Worm (Caenorhabditis elegans) whole organism, L2 larva: ENCODE data around the gene F58B4.2.

ENCODE experiments used
- C34F6.9 ChIP-seq: fragments of 150-350 bp; optimal IDR thresholded peaks from 2 replicates; lab custom pipeline; 2014; ENCODE audit warnings: missing biosample characterization, missing genetic modification characterization
- F13H6.1 ChIP-seq: sonication (generic microtip); optimal IDR thresholded peaks from 2 replicates; lab custom pipeline; 2016; ENCODE audit warnings: missing genetic modification characterization, missing compliant biosample characterization
- R02D3.7 ChIP-seq: fragments of 150-350 bp; optimal IDR thresholded peaks from 2 replicates; lab custom pipeline; 2014; ENCODE audit warnings: missing biosample characterization, missing genetic modification characterization
- Y55F3AM.14 ChIP-seq: fragments of 200-800 bp; sonication (Bioruptor generic); optimal IDR thresholded peaks from 2 replicates; lab custom pipeline; 2018; ENCODE audit warnings: mild to moderate bottlenecking, missing genetic modification characterization, missing compliant biosample characterization
- ZK546.5 ChIP-seq: sonication (generic microtip); optimal IDR thresholded peaks from 2 replicates; lab custom pipeline; 2017; ENCODE audit warnings: missing biosample characterization, missing genetic modification characterization
- alr-1 ChIP-seq: fragments of 150-350 bp; optimal IDR thresholded peaks from 2 replicates; lab custom pipeline; 2014; ENCODE audit warnings: missing biosample characterization, missing genetic modification characterization
- aly-2 ChIP-seq: fragments of 150-350 bp; optimal IDR thresholded peaks from 2 replicates; lab custom pipeline; 2014; ENCODE audit warnings: missing biosample characterization, missing genetic modification characterization
- ama-1 ChIP-seq: fragments of 150-350 bp; optimal IDR thresholded peaks from 2 replicates; lab custom pipeline; 2018; ENCODE audit warnings: inconsistent platforms
- blmp-1 ChIP-seq: sonication (generic microtip); optimal IDR thresholded peaks from 2 replicates; lab custom pipeline; 2017; ENCODE audit warnings: missing genetic modification characterization, mild to moderate bottlenecking, missing compliant biosample characterization, antibody characterized with exemption, moderate library complexity; ENCODE audit not compliant: insufficient read depth
- ceh-16 ChIP-seq: fragments of 150-350 bp; optimal IDR thresholded peaks from 2 replicates; lab custom pipeline; 2014; ENCODE audit warnings: missing biosample characterization, missing genetic modification characterization
- crh-2 ChIP-seq: sonication (generic microtip); optimal IDR thresholded peaks from 2 replicates; lab custom pipeline; 2017; ENCODE audit warnings: missing biosample characterization, missing genetic modification characterization
- dmd-4 ChIP-seq: sonication (generic microtip); optimal IDR thresholded peaks from 2 replicates; lab custom pipeline; 2017; ENCODE audit warnings: missing biosample characterization, missing genetic modification characterization
- egl-27 ChIP-seq: sonication (generic microtip); optimal IDR thresholded peaks from 3 replicates; lab custom pipeline; 2017; ENCODE audit warnings: missing biosample characterization, missing genetic modification reagents, missing genetic modification characterization
- elt-1 ChIP-seq: fragments of 150-350 bp; optimal IDR thresholded peaks from 2 replicates; lab custom pipeline; 2014; ENCODE audit warnings: missing biosample characterization, missing genetic modification characterization
- elt-3 ChIP-seq: sonication (generic microtip); optimal IDR thresholded peaks from 2 replicates; lab custom pipeline; 2017; ENCODE audit warnings: missing biosample characterization, missing genetic modification characterization
- fos-1 ChIP-seq: fragments of 150-350 bp; optimal IDR thresholded peaks from 2 replicates; lab custom pipeline; 2014; ENCODE audit warnings: missing biosample characterization, missing genetic modification characterization
- gmeb-1 ChIP-seq: fragments of 150-350 bp; optimal IDR thresholded peaks from 2 replicates; lab custom pipeline; 2014; ENCODE audit warnings: missing biosample characterization, missing genetic modification characterization
- lin-11 ChIP-seq: fragments of 150-350 bp; sonication (generic microtip); optimal IDR thresholded peaks from 2 replicates; lab custom pipeline; 2014; ENCODE audit warnings: missing biosample characterization, missing genetic modification characterization, inconsistent platforms, mixed read lengths
- lin-13 ChIP-seq: fragments of 150-350 bp; optimal IDR thresholded peaks from 2 replicates; lab custom pipeline; 2014; ENCODE audit warnings: missing biosample characterization, missing genetic modification reagents, missing genetic modification characterization
- lin-39 ChIP-seq: fragments of 150-350 bp; optimal IDR thresholded peaks from 2 replicates; lab custom pipeline; 2014; ENCODE audit warnings: missing biosample characterization, missing genetic modification reagents, missing genetic modification characterization
- mab-5 ChIP-seq: fragments of 150-350 bp; optimal IDR thresholded peaks from 2 replicates; lab custom pipeline; 2014; ENCODE audit warnings: missing biosample characterization, missing genetic modification characterization
- mbf-1 ChIP-seq: sonication (generic microtip); optimal IDR thresholded peaks from 2 replicates; lab custom pipeline; 2017; ENCODE audit warnings: missing biosample characterization, missing genetic modification characterization
- mdl-1 ChIP-seq, 2 experiments: fragments of 150-350 bp in 1 of 2; sonication (generic microtip) in 1 of 2; optimal IDR thresholded peaks; 2 replicates each; lab custom pipeline; 2017; ENCODE audit warnings: missing biosample characterization in 2 of 2, missing genetic modification characterization in 2 of 2
- nhr-10 ChIP-seq: sonication (generic microtip); optimal IDR thresholded peaks from 2 replicates; lab custom pipeline; 2017; ENCODE audit warnings: missing biosample characterization, missing genetic modification characterization
- nhr-11 ChIP-seq: fragments of 150-350 bp; optimal IDR thresholded peaks from 2 replicates; lab custom pipeline; 2014; ENCODE audit warnings: missing biosample characterization, missing genetic modification characterization
- nhr-12 ChIP-seq: fragments of 150-350 bp; optimal IDR thresholded peaks from 2 replicates; lab custom pipeline; 2014; ENCODE audit warnings: missing biosample characterization, missing genetic modification characterization
- nhr-21 ChIP-seq: fragments of 150-350 bp; optimal IDR thresholded peaks from 2 replicates; lab custom pipeline; 2014; ENCODE audit warnings: missing biosample characterization, missing genetic modification characterization
- nhr-23 ChIP-seq: fragments of 150-350 bp; optimal IDR thresholded peaks from 2 replicates; lab custom pipeline; 2014; ENCODE audit warnings: missing biosample characterization, missing genetic modification reagents, missing genetic modification characterization
- nhr-237 ChIP-seq: fragments of 150-350 bp; optimal IDR thresholded peaks from 2 replicates; lab custom pipeline; 2014; ENCODE audit warnings: missing biosample characterization, missing genetic modification characterization
- nhr-25 ChIP-seq: fragments of 150-350 bp; sonication (generic microtip); optimal IDR thresholded peaks from 3 replicates; lab custom pipeline; 2014; ENCODE audit warnings: missing biosample characterization, missing genetic modification characterization
- nhr-6 ChIP-seq: fragments of 150-350 bp; optimal IDR thresholded peaks from 2 replicates; lab custom pipeline; 2014; ENCODE audit warnings: missing biosample characterization, missing genetic modification characterization
- nhr-77 ChIP-seq: fragments of 150-350 bp; optimal IDR thresholded peaks from 2 replicates; lab custom pipeline; 2014; ENCODE audit warnings: missing biosample characterization, missing genetic modification characterization
- peb-1 ChIP-seq: fragments of 150-350 bp; optimal IDR thresholded peaks from 2 replicates; lab custom pipeline; 2014; ENCODE audit warnings: missing biosample characterization, missing genetic modification characterization
- sem-4 ChIP-seq: fragments of 150-350 bp; optimal IDR thresholded peaks from 2 replicates; lab custom pipeline; 2014; ENCODE audit warnings: missing biosample characterization, missing genetic modification reagents, missing genetic modification characterization
- skn-1 ChIP-seq: sonication (generic microtip); optimal IDR thresholded peaks from 2 replicates; lab custom pipeline; 2017; ENCODE audit warnings: missing biosample characterization, missing genetic modification characterization
- sma-3 ChIP-seq: sonication (generic microtip); optimal IDR thresholded peaks from 2 replicates; lab custom pipeline; 2016; ENCODE audit warnings: missing genetic modification reagents, missing genetic modification characterization, missing compliant biosample characterization
- sma-9 ChIP-seq, 2 experiments: fragments of 150-350 bp in 1 of 2; sonication (generic microtip) in 1 of 2; optimal IDR thresholded peaks; 2 replicates each; lab custom pipeline; 2014 to 2016; ENCODE audit warnings: missing genetic modification characterization in 2 of 2, mild to moderate bottlenecking in 1 of 2, missing biosample characterization in 1 of 2, missing compliant biosample characterization in 1 of 2, missing genetic modification reagents in 1 of 2, moderate library complexity in 1 of 2
- snpc-4 ChIP-seq: fragments of 150-350 bp; optimal IDR thresholded peaks from 2 replicates; lab custom pipeline; 2014; ENCODE audit warnings: missing biosample characterization, missing genetic modification characterization
- unc-55 ChIP-seq: fragments of 150-350 bp; sonication (generic microtip); optimal IDR thresholded peaks from 3 replicates; lab custom pipeline; 2014; ENCODE audit warnings: missing biosample characterization, missing genetic modification reagents, missing genetic modification characterization
- unc-62 ChIP-seq: fragments of 150-350 bp; optimal IDR thresholded peaks from 2 replicates; lab custom pipeline; 2014; ENCODE audit warnings: missing biosample characterization, missing genetic modification reagents, missing genetic modification characterization
- zag-1 ChIP-seq: fragments of 150-350 bp; optimal IDR thresholded peaks from 2 replicates; lab custom pipeline; 2014; ENCODE audit warnings: missing biosample characterization, missing genetic modification characterization
- ztf-1 ChIP-seq: fragments of 200-800 bp; sonication (Bioruptor generic); conservative IDR thresholded peaks from 2 replicates; pipeline ENCODE4 v1.3.6; 2022; ENCODE audit warnings: missing genetic modification characterization, missing compliant biosample characterization
- ztf-11 ChIP-seq: sonication (generic microtip); optimal IDR thresholded peaks from 2 replicates; lab custom pipeline; 2017; ENCODE audit warnings: missing biosample characterization, missing genetic modification characterization

The F58B4.2 gene

DNA sequence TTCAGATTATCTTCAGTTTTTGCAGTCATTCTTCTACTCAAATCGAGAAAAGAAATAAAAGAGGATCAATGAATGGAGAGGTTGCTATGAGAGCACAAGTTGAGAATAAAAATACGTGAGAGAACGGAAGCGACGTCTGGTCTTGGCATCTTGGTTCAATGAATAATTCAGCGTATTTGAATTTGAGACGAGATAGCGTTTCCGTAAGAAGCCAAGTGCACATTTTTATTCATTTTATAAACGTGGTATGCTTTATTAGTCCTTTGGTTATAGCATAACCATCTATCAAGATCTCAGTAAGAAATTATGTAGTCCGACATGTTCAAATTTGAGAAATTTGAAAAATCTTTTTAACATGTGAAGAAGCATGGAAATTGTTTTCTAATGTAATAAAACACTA lies at the start of gene F58B4.2:
Gene F58B4.2 (minus strand): TSS at position 101 of the 400 bp plus-strand sequence.
- no peak for TF ChIP-seq Y55F3AM.14 (GFP tag; lab: Kevin White, UChicago)
- TF ChIP-seq fos-1, result no peak
- TF ChIP-seq snpc-4 (tag; lab: Kevin White, UChicago), result no peak
- no peak for TF ChIP-seq egl-27 (tag; lab: Kevin White, UChicago)
- TF ChIP-seq dmd-4 (tag; lab: Kevin White, UChicago), result no peak
- no peak for TF ChIP-seq ZK546.5 (tag; lab: Kevin White, UChicago)
- no peak for TF ChIP-seq lin-39
- TF ChIP-seq F13H6.1 (tag; lab: Kevin White, UChicago), result no peak
- TF ChIP-seq skn-1 (tag; lab: Kevin White, UChicago), result no peak
- TF ChIP-seq alr-1, result no peak
- no peak for TF ChIP-seq gmeb-1 (tag; lab: Kevin White, UChicago)

DNA sequence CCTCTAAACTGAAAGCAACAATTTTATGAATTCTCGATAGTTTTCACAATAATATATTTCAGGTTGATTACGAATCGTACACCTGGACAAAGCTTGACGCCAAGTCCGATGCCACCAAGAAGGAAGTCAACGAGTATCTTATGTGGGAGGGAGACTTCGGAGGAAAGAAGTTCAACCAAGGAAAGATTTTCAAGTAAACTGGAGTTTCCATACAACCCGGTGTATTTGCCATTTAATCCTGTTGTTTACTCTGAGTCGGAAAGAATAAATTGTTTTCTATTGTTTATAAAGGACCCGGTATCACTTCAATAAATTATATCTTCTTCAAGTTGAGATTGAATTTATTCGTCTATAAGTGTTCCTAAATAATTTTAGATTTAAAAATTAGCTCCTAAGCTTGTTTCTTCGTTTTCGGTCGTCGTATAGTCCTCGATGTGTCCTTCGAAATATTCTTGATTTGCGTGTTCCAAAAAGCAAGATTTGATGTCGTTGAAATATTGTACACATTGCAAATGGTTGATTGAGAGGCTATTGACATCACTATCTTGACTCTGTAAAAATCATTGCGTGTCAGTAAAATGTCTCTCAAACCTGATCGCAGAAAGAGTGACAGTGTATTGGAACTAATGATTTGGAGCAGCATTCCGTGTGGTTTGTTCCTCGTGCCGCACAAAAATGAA lies 49.5 kb upstream of the F58B4.2 start:
- TF ChIP-seq nhr-11 (tag; lab: Kevin White, UChicago) (no peak), elt-3 (no peak), ceh-16 (no peak), egl-27 (tag; lab: Kevin White, UChicago) (no peak), unc-62 (GFP tag; lab: Kevin White, UChicago) (no peak), nhr-77 (no peak), nhr-237 (tag; lab: Kevin White, UChicago) (no peak), R02D3.7 (no peak), mdl-1 (tag; optimal IDR thresholded peaks at IDR 0.05; lab: Kevin White, UChicago) (no peak), nhr-23 (tag; lab: Kevin White, UChicago) (no peak), blmp-1 (tag; lab: Kevin White, UChicago) (no peak), Y55F3AM.14 (GFP tag; lab: Kevin White, UChicago) (no peak), aly-2 (no peak), crh-2 (tag; lab: Kevin White, UChicago) (no peak), peb-1 (tag; lab: Kevin White, UChicago) (no peak), F13H6.1 (tag; lab: Kevin White, UChicago) (no peak)

DNA sequence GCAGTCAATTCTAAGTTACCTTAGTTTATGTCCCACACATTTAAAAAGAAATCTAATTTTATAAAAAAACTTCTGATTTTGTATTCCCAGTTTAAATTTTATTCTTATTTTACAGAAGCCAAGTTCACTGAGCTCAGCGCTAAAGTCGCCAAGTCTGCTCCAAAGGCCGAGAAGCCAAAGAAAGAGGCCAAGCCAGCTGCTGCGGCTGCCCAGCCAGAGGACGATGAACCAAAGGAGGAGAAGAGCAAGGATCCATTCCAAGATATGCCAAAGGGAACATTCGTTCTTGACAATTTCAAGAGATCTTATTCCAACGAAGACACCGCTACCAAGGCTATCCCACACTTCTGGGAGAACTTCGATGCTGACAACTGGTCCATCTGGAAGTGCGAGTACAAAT lies 48.6 kb upstream of the F58B4.2 start:
- TF ChIP-seq skn-1 (tag; lab: Kevin White, UChicago), result no peak
- TF ChIP-seq elt-1 (tag; lab: Kevin White, UChicago), result no peak
- TF ChIP-seq ceh-16, result no peak
- TF ChIP-seq, all 48 proteins: peak for 0

- TF ChIP-seq F13H6.1 (tag; lab: Kevin White, UChicago) (peak; percentile 96), mbf-1 (tag; lab: Kevin White, UChicago) (no peak), dmd-4 (tag; lab: Kevin White, UChicago) (no peak), lin-13 (GFP tag; lab: Kevin White, UChicago) (peak; percentile 96), nhr-12 (tag; lab: Kevin White, UChicago) (no peak), lin-11 (tag; lab: Kevin White, UChicago) (peak; percentile 94), sma-9 (GFP tag; optimal IDR thresholded peaks at IDR 0.05; lab: Kevin White, UChicago) (peak; percentile 99), sma-9 (tag; optimal IDR thresholded peaks at IDR 0.05; lab: Kevin White, UChicago) (no peak), sma-3 (GFP tag; lab: Kevin White, UChicago) (peak; percentile 97), ZK546.5 (tag; lab: Kevin White, UChicago) (peak; percentile 71), elt-3 (no peak), blmp-1 (tag; lab: Kevin White, UChicago) (peak; percentile 71), elt-1 (tag; lab: Kevin White, UChicago) (no peak), C34F6.9 (tag; lab: Kevin White, UChicago) (peak; percentile 99), ztf-1 (GFP tag; lab: Robert Waterston, UW) (no peak), nhr-21 (peak; percentile 98), aly-2 (no peak), alr-1 (no peak), Y55F3AM.14 (GFP tag; lab: Kevin White, UChicago) (peak; percentile 76), egl-27 (tag; lab: Kevin White, UChicago) (peak; percentile 82), peb-1 (tag; lab: Kevin White, UChicago) (no peak), ztf-11 (no peak), nhr-10 (tag; lab: Kevin White, UChicago) (peak; percentile 61), crh-2 (tag; lab: Kevin White, UChicago) (peak; percentile 98), R02D3.7 (peak; percentile 58), unc-55 (peak; percentile 99), nhr-77 (peak; percentile 57), lin-39 (peak; percentile 36), mdl-1 (tag; optimal IDR thresholded peaks at IDR 0.05; lab: Kevin White, UChicago) (peak in 1 of 2 experiments; percentile 60), mab-5 (peak; percentile 85), sem-4 (peak; percentile 97), zag-1 (peak; percentile 87), nhr-25 (tag; lab: Kevin White, UChicago) (peak; percentile 98), ama-1 (lab: Kevin White, UChicago) (peak; percentile 51), nhr-237 (tag; lab: Kevin White, UChicago) (no peak), fos-1 (peak; percentile 99), gmeb-1 (tag; lab: Kevin White, UChicago) (peak; percentile 97), ceh-16 (peak; percentile 31), nhr-6 (tag; lab: Kevin White, UChicago) (peak; percentile 95), unc-62 (GFP tag; lab: Kevin White, UChicago) (peak; percentile 12)
Observed at ce11 chrV:10965501-10965900, 47.2 kb upstream of the F58B4.2 start, which contains the start of the genes ctf-4 and eef-1G. TSS of gene ctf-4 (minus strand) at chrV:10965539. TSS of gene eef-1G (plus strand) at chrV:10965719.
